Fruit fly (Drosophila melanogaster): Measurements from ENCODE around the gene bru1.

Gene bru1

dm6 chr2L:12356141-12356540 lies 181.3 kb downstream of the bru1 start, which contains the start of gene CG17010:
Gene CG17010, plus strand, starts transcription at chr2L:12356441.
- no peak for TF ChIP-seq bab1 (GFP tag; optimal IDR thresholded peaks at IDR 0.05)
- no peak for TF ChIP-seq ovo (GFP tag; optimal IDR thresholded peaks at IDR 0.05)
- no peak for TF ChIP-seq CG7101 (tag; optimal IDR thresholded peaks at IDR 0.05)
- no peak for TF ChIP-seq toe (GFP tag; optimal IDR thresholded peaks at IDR 0.05)
- TF ChIP-seq Clk (GFP tag; optimal IDR thresholded peaks at IDR 0.05): no peak
